Fruit fly (Drosophila melanogaster) whole organism, prepupa: ENCODE measurements around the gene CG10383.

Experiments used
- CG10631 ChIP-seq: fragments of 200-800 bp; sonication (Bioruptor generic); optimal IDR thresholded peaks from 2 replicates; lab custom pipeline; 2016; ENCODE audit warnings: missing biosample characterization, missing genetic modification characterization
- CG10669 ChIP-seq: fragments of 200-800 bp; sonication (Bioruptor generic); optimal IDR thresholded peaks from 3 replicates; lab custom pipeline; 2018; ENCODE audit warnings: missing biosample characterization, mild to moderate bottlenecking, missing genetic modification characterization, moderate library complexity
- CG11294 ChIP-seq: fragments of 200-800 bp; sonication (Bioruptor generic); IDR thresholded peaks from 2 replicates; pipeline ENCODE4 v1.3.6; 2022; ENCODE audit warnings: missing biosample characterization, missing genetic modification characterization
- CG15336 ChIP-seq: fragments of 200-800 bp; sonication (Bioruptor generic); IDR thresholded peaks from 2 replicates; pipeline ENCODE4 v1.3.6; 2022; ENCODE audit warnings: missing biosample characterization, missing genetic modification characterization
- CG16779 ChIP-seq: fragments of 200-800 bp; sonication (Bioruptor generic); optimal IDR thresholded peaks from 3 replicates; lab custom pipeline; 2017; ENCODE audit warnings: missing biosample characterization, mild to moderate bottlenecking, missing genetic modification characterization
- CG3032 ChIP-seq: fragments of 200-800 bp; optimal IDR thresholded peaks from 2 replicates; lab custom pipeline; 2019; ENCODE audit warnings: missing biosample characterization, mild to moderate bottlenecking, missing genetic modification characterization, moderate library complexity
- CG31627 ChIP-seq: fragments of 200-800 bp; sonication (Bioruptor generic); optimal IDR thresholded peaks from 3 replicates; lab custom pipeline; 2016; ENCODE audit warnings: missing biosample characterization, missing genetic modification characterization
- CG32006 ChIP-seq: fragments of 200-800 bp; sonication (Bioruptor generic); optimal IDR thresholded peaks from 3 replicates; lab custom pipeline; 2017; ENCODE audit warnings: missing biosample characterization, mild to moderate bottlenecking, missing genetic modification characterization
- CG34406 ChIP-seq: fragments of 200-800 bp; sonication (Bioruptor generic); optimal IDR thresholded peaks from 3 replicates; lab custom pipeline; 2016; ENCODE audit warnings: missing biosample characterization, missing genetic modification characterization
- CG3919 ChIP-seq: fragments of 200-800 bp; sonication (Bioruptor generic); optimal IDR thresholded peaks from 3 replicates; lab custom pipeline; 2016; ENCODE audit warnings: missing biosample characterization, missing genetic modification characterization
- CG4318 ChIP-seq: fragments of 200-800 bp; sonication (Bioruptor generic); optimal IDR thresholded peaks from 3 replicates; lab custom pipeline; 2017; ENCODE audit warnings: missing biosample characterization, mild to moderate bottlenecking, missing genetic modification characterization
- CG6792 ChIP-seq: fragments of 200-800 bp; sonication (Bioruptor generic); optimal IDR thresholded peaks from 3 replicates; lab custom pipeline; 2016; ENCODE audit warnings: missing biosample characterization, missing genetic modification characterization
- CG6808 ChIP-seq: fragments of 200-800 bp; sonication (Bioruptor generic); optimal IDR thresholded peaks from 3 replicates; lab custom pipeline; 2017; ENCODE audit warnings: missing biosample characterization, missing genetic modification characterization, mild to moderate bottlenecking, moderate library complexity, missing genetic modification reagents
- CG6854 ChIP-seq: fragments of 200-800 bp; sonication (Bioruptor generic); optimal IDR thresholded peaks from 2 replicates; lab custom pipeline; 2017; ENCODE audit warnings: missing biosample characterization, mild to moderate bottlenecking, missing genetic modification characterization
- CG7368 ChIP-seq: fragments of 200-800 bp; sonication (Bioruptor generic); optimal IDR thresholded peaks from 3 replicates; lab custom pipeline; 2016; ENCODE audit warnings: missing biosample characterization, missing genetic modification characterization
- CG8119 ChIP-seq: fragments of 200-800 bp; sonication (Bioruptor generic); IDR thresholded peaks from 3 replicates; pipeline ENCODE4 v1.3.6; 2022; ENCODE audit warnings: missing biosample characterization, missing genetic modification characterization
- CG8319 ChIP-seq: fragments of 200-800 bp; sonication (Bioruptor generic); optimal IDR thresholded peaks from 3 replicates; lab custom pipeline; 2016; ENCODE audit warnings: missing biosample characterization, missing genetic modification characterization
- CG8632 ChIP-seq: fragments of 200-800 bp; sonication (Bioruptor generic); optimal IDR thresholded peaks from 3 replicates; lab custom pipeline; 2016; ENCODE audit warnings: missing biosample characterization, missing genetic modification characterization
- CG9139 ChIP-seq: fragments of 200-800 bp; sonication (Bioruptor generic); optimal IDR thresholded peaks from 3 replicates; lab custom pipeline; 2017; ENCODE audit warnings: missing biosample characterization, mild to moderate bottlenecking, missing genetic modification characterization
- Eip78C ChIP-seq: fragments of 200-800 bp; sonication (Bioruptor generic); peaks from one replicate; lab custom pipeline; 2016; ENCODE audit warnings: missing biosample characterization, missing genetic modification characterization
- Eip93F ChIP-seq: fragments of 200-800 bp; sonication (Bioruptor generic); optimal IDR thresholded peaks from 2 replicates; lab custom pipeline; 2016; ENCODE audit warnings: missing biosample characterization, mild to moderate bottlenecking, missing genetic modification characterization
- Ets21C ChIP-seq: fragments of 200-800 bp; sonication (Bioruptor generic); optimal IDR thresholded peaks from 3 replicates; lab custom pipeline; 2016; ENCODE audit warnings: missing biosample characterization, missing genetic modification characterization
- Gug ChIP-seq: fragments of 200-800 bp; sonication (Bioruptor generic); IDR thresholded peaks from 2 replicates; pipeline ENCODE4 v1.3.6; 2022; ENCODE audit warnings: missing biosample characterization, missing genetic modification characterization
- Hr38 ChIP-seq: sonication (Bioruptor generic); optimal IDR thresholded peaks from 2 replicates; lab custom pipeline; 2016; ENCODE audit warnings: missing biosample characterization, missing genetic modification characterization
- Hr4 ChIP-seq: fragments of 200-800 bp; sonication (Bioruptor generic); optimal IDR thresholded peaks from 3 replicates; lab custom pipeline; 2016; ENCODE audit warnings: missing biosample characterization, missing genetic modification characterization
- Lpt ChIP-seq: fragments of 200-800 bp; sonication (Bioruptor generic); optimal IDR thresholded peaks from 3 replicates; lab custom pipeline; 2016; ENCODE audit warnings: missing biosample characterization, missing genetic modification characterization
- Met ChIP-seq: fragments of 200-800 bp; sonication (Bioruptor generic); optimal IDR thresholded peaks from 3 replicates; lab custom pipeline; 2016; ENCODE audit warnings: missing biosample characterization, missing genetic modification characterization
- Smox ChIP-seq: fragments of 200-800 bp; sonication (Bioruptor generic); optimal IDR thresholded peaks from 3 replicates; lab custom pipeline; 2016; ENCODE audit warnings: missing biosample characterization, missing genetic modification characterization
- Sox102F ChIP-seq: fragments of 200-800 bp; sonication (Bioruptor generic); optimal IDR thresholded peaks from 2 replicates; lab custom pipeline; 2016; ENCODE audit warnings: missing biosample characterization, mild to moderate bottlenecking, missing genetic modification characterization
- Sox15 ChIP-seq: fragments of 200-800 bp; sonication (Bioruptor generic); optimal IDR thresholded peaks from 3 replicates; lab custom pipeline; 2016; ENCODE audit warnings: missing biosample characterization, missing genetic modification characterization
- achi ChIP-seq: fragments of 200-800 bp; sonication (Bioruptor generic); optimal IDR thresholded peaks from 3 replicates; lab custom pipeline; 2016; ENCODE audit warnings: missing biosample characterization, missing genetic modification characterization
- acj6 ChIP-seq: fragments of 200-800 bp; sonication (Bioruptor generic); optimal IDR thresholded peaks from 3 replicates; lab custom pipeline; 2016; ENCODE audit warnings: missing biosample characterization, missing genetic modification characterization
- cyc ChIP-seq: fragments of 200-800 bp; sonication (Bioruptor generic); optimal IDR thresholded peaks from 3 replicates; lab custom pipeline; 2016; ENCODE audit warnings: missing biosample characterization, missing genetic modification characterization
- dac ChIP-seq: fragments of 200-800 bp; sonication (Bioruptor generic); optimal IDR thresholded peaks from 2 replicates; lab custom pipeline; 2017; ENCODE audit warnings: missing biosample characterization, mild to moderate bottlenecking, missing genetic modification characterization
- eg ChIP-seq: fragments of 200-800 bp; sonication (Bioruptor generic); IDR thresholded peaks from 3 replicates; pipeline ENCODE4 v1.3.6; 2022; ENCODE audit warnings: missing biosample characterization, missing genetic modification characterization
- esn ChIP-seq: fragments of 200-800 bp; sonication (Bioruptor generic); optimal IDR thresholded peaks from 2 replicates; lab custom pipeline; 2016; ENCODE audit warnings: missing biosample characterization, mild to moderate bottlenecking, missing genetic modification characterization, moderate library complexity
- fd59A ChIP-seq: fragments of 200-800 bp; sonication (Bioruptor generic); optimal IDR thresholded peaks from 2 replicates; lab custom pipeline; 2017; ENCODE audit warnings: missing biosample characterization, mild to moderate bottlenecking, missing genetic modification characterization, missing genetic modification reagents
- fd85E ChIP-seq: fragments of 200-800 bp; sonication (Bioruptor generic); optimal IDR thresholded peaks from 3 replicates; lab custom pipeline; 2016; ENCODE audit warnings: missing biosample characterization, missing genetic modification characterization
- fkh ChIP-seq: fragments of 200-800 bp; sonication (Bioruptor generic); optimal IDR thresholded peaks from 3 replicates; lab custom pipeline; 2017; ENCODE audit warnings: missing biosample characterization, mild to moderate bottlenecking, missing genetic modification characterization, moderate library complexity
- lz ChIP-seq: fragments of 200-800 bp; sonication (Bioruptor generic); optimal IDR thresholded peaks from 3 replicates; lab custom pipeline; 2016; ENCODE audit warnings: missing biosample characterization, missing genetic modification characterization
- net ChIP-seq: fragments of 200-800 bp; sonication (Bioruptor generic); optimal IDR thresholded peaks from 3 replicates; lab custom pipeline; 2016; ENCODE audit warnings: missing biosample characterization, missing genetic modification characterization
- pdm3 ChIP-seq: fragments of 200-800 bp; sonication (Bioruptor generic); optimal IDR thresholded peaks from 3 replicates; lab custom pipeline; 2016; ENCODE audit warnings: missing biosample characterization, missing genetic modification characterization
- salr ChIP-seq, 2 experiments: fragments of 200-800 bp; sonication (Bioruptor generic); optimal IDR thresholded peaks; 3 replicates each; lab custom pipeline; 2016 to 2018; ENCODE audit warnings: missing biosample characterization in 2 of 2, missing genetic modification characterization in 2 of 2, mild to moderate bottlenecking in 1 of 2
- spab ChIP-seq: fragments of 200-800 bp; sonication (Bioruptor generic); optimal IDR thresholded peaks from 2 replicates; lab custom pipeline; 2017; ENCODE audit warnings: missing biosample characterization, mild to moderate bottlenecking, missing genetic modification characterization, missing genetic modification reagents
- ss ChIP-seq, 2 experiments: fragments of 200-800 bp; sonication (Bioruptor generic); optimal IDR thresholded peaks; 2 replicates in 1 of 2; 3 replicates in 1 of 2; lab custom pipeline; 2017 to 2018; ENCODE audit warnings: mild to moderate bottlenecking in 2 of 2, missing biosample characterization in 2 of 2, missing genetic modification characterization in 2 of 2, moderate library complexity in 1 of 2
- svp ChIP-seq: fragments of 200-800 bp; sonication (Bioruptor generic); peaks from one replicate; lab custom pipeline; 2016; ENCODE audit warnings: missing biosample characterization, missing genetic modification characterization
- topi ChIP-seq: fragments of 200-800 bp; sonication (Bioruptor generic); optimal IDR thresholded peaks from 3 replicates; lab custom pipeline; 2016; ENCODE audit warnings: missing biosample characterization, missing genetic modification characterization
- vri ChIP-seq: fragments of 200-800 bp; sonication (Bioruptor generic); optimal IDR thresholded peaks from 3 replicates; lab custom pipeline; 2016; ENCODE audit warnings: missing biosample characterization, mild to moderate bottlenecking, missing genetic modification characterization

CG10383 gene

dm6 chr2L:18707844-18708238 is 12.4 kb upstream of the CG10383 start (continued):
- TF ChIP-seq Met (GFP tag; lab: Kevin White, UChicago) (peak; percentile 56), CG16779 (tag; lab: Kevin White, UChicago) (no peak), Smox (peak; percentile 63), vri (GFP tag; lab: Kevin White, UChicago) (no peak), ss (GFP tag; optimal IDR thresholded peaks at IDR 0.05; lab: Kevin White, UChicago) (no peak), Ets21C (no peak), CG6808 (GFP tag; lab: Kevin White, UChicago) (no peak), CG34406 (GFP tag; lab: Kevin White, UChicago) (no peak), CG10631 (peak; percentile 44), pdm3 (peak; percentile 56), Eip78C (GFP tag; lab: Kevin White, UChicago) (peak; percentile 89), CG32006 (GFP tag; lab: Kevin White, UChicago) (peak; percentile 9), fd85E (GFP tag; lab: Kevin White, UChicago) (no peak), salr (GFP tag; optimal IDR thresholded peaks at IDR 0.05; lab: Kevin White, UChicago) (no peak), CG4318 (GFP tag; lab: Kevin White, UChicago) (no peak), fkh (GFP tag; lab: Kevin White, UChicago) (peak; percentile 61)

- TF ChIP-seq Eip78C (GFP tag; lab: Kevin White, UChicago) = peak; percentile 89
- peak; percentile 97 for TF ChIP-seq esn (GFP tag; lab: Kevin White, UChicago)
- TF ChIP-seq lz (GFP tag; lab: Kevin White, UChicago) = peak; percentile 96
- peak; percentile 59 for TF ChIP-seq Hr38
- TF ChIP-seq dac (GFP tag; lab: Kevin White, UChicago) = peak; percentile 84
- TF ChIP-seq ss (GFP tag; optimal IDR thresholded peaks at IDR 0.05; lab: Kevin White, UChicago) = peak in 1 of 2 experiments; percentile 63
- TF ChIP-seq fd85E (GFP tag; lab: Kevin White, UChicago) = no peak
- peak; percentile 87 for TF ChIP-seq CG8632 (GFP tag; lab: Kevin White, UChicago)
- peak; percentile 92 for TF ChIP-seq CG6792
- peak; percentile 84 for TF ChIP-seq CG8119 (GFP tag; lab: Robert Waterston, UW)
- TF ChIP-seq CG6854 = no peak
- peak; percentile 85 for TF ChIP-seq topi (GFP tag; lab: Kevin White, UChicago)
- peak; percentile 77 for TF ChIP-seq Gug (GFP tag; lab: Robert Waterston, UW)
- peak; percentile 32 for TF ChIP-seq fkh (GFP tag; lab: Kevin White, UChicago)
- peak; percentile 88 for TF ChIP-seq Eip93F (GFP tag; lab: Kevin White, UChicago)
- TF ChIP-seq achi (GFP tag; lab: Kevin White, UChicago) = peak; percentile 73
- TF ChIP-seq CG9139 (GFP tag; lab: Kevin White, UChicago) = no peak
- TF ChIP-seq svp (GFP tag; lab: Kevin White, UChicago) = peak; percentile 95
- TF ChIP-seq spab (GFP tag; lab: Kevin White, UChicago) = no peak
- peak; percentile 95 for TF ChIP-seq acj6 (GFP tag; lab: Kevin White, UChicago)
- peak; percentile 87 for TF ChIP-seq eg (GFP tag; lab: Robert Waterston, UW)
- TF ChIP-seq CG6808 (GFP tag; lab: Kevin White, UChicago) = peak; percentile 52
- peak; percentile 58 for TF ChIP-seq CG10669
- peak; percentile 67 for TF ChIP-seq CG7368 (GFP tag; lab: Kevin White, UChicago)
- peak; percentile 96 for TF ChIP-seq CG31627
- TF ChIP-seq CG11294 = peak; percentile 74; the same call in 1 of the 2 replicates
- TF ChIP-seq CG16779 (tag; lab: Kevin White, UChicago) = no peak
- peak; percentile 79 for TF ChIP-seq CG3032 (tag; lab: Kevin White, UChicago)
- peak; percentile 87 for TF ChIP-seq Met (GFP tag; lab: Kevin White, UChicago)
- TF ChIP-seq CG10631 = peak; percentile 92
- TF ChIP-seq Sox102F (GFP tag; lab: Kevin White, UChicago) = peak; percentile 95
- TF ChIP-seq net (GFP tag; lab: Kevin White, UChicago) = peak; percentile 66
- TF ChIP-seq Hr4 = peak; percentile 85
- peak; percentile 78 for TF ChIP-seq CG3919 (GFP tag; lab: Kevin White, UChicago)
- peak; percentile 82 for TF ChIP-seq Ets21C
- peak; percentile 20 to 54 for TF ChIP-seq salr (GFP tag; optimal IDR thresholded peaks at IDR 0.05; lab: Kevin White, UChicago)
- peak; percentile 85 for TF ChIP-seq Sox15 (GFP tag; lab: Kevin White, UChicago)
- TF ChIP-seq Lpt (GFP tag; lab: Kevin White, UChicago) = peak; percentile 90
- peak; percentile 50 for TF ChIP-seq fd59A (GFP tag; lab: Kevin White, UChicago)
- peak; percentile 91 for TF ChIP-seq CG32006 (GFP tag; lab: Kevin White, UChicago)
- peak; percentile 88 for TF ChIP-seq cyc (GFP tag; lab: Kevin White, UChicago)
- peak; percentile 95 for TF ChIP-seq pdm3
- peak; percentile 93 for TF ChIP-seq vri (GFP tag; lab: Kevin White, UChicago)
- peak; percentile 54 for TF ChIP-seq CG8319 (GFP tag; lab: Kevin White, UChicago)
- TF ChIP-seq CG15336 (GFP tag; lab: Robert Waterston, UW) = peak; percentile 90
- TF ChIP-seq CG4318 (GFP tag; lab: Kevin White, UChicago) = peak; percentile 62
Observed at dm6 chr2L:18705617-18706046, 10.2 kb upstream of the CG10383 start, which contains the start of gene Jwa. Jwa (minus strand) TSS chr2L:18705703.
